Worm (Caenorhabditis elegans) whole organism, late embryonic: ENCODE results near the gene F59B10.2.

Experiments used
- K09A11.1 ChIP-seq: sonication (generic microtip); optimal IDR thresholded peaks from 2 replicates; lab custom pipeline; 2017; ENCODE audit warnings: antibody characterized with exemption, mild to moderate bottlenecking, missing genetic modification characterization, missing compliant biosample characterization; ENCODE audit not compliant: insufficient read depth
- ceh-2 ChIP-seq: sonication (generic microtip); optimal IDR thresholded peaks from 2 replicates; lab custom pipeline; 2016; ENCODE audit warnings: missing genotype, missing genetic modification characterization, missing compliant biosample characterization
- ceh-34 ChIP-seq: sonication (generic microtip); optimal IDR thresholded peaks from 2 replicates; lab custom pipeline; 2016; ENCODE audit warnings: mild to moderate bottlenecking, missing genetic modification characterization, missing compliant biosample characterization
- ceh-48 ChIP-seq: sonication (generic microtip); optimal IDR thresholded peaks from 2 replicates; lab custom pipeline; 2016; ENCODE audit warnings: missing genetic modification characterization, inconsistent platforms, missing compliant biosample characterization
- ceh-6 ChIP-seq: fragments of 200-800 bp; sonication (Bioruptor generic); optimal IDR thresholded peaks from 2 replicates; lab custom pipeline; 2018; ENCODE audit warnings: mild to moderate bottlenecking, missing genetic modification characterization, missing compliant biosample characterization
- ceh-9 ChIP-seq: sonication (generic microtip); optimal IDR thresholded peaks from 2 replicates; lab custom pipeline; 2016; ENCODE audit warnings: mild to moderate bottlenecking, missing genetic modification characterization, inconsistent platforms, missing compliant biosample characterization
- fkh-10 ChIP-seq: fragments of 150-350 bp; optimal IDR thresholded peaks from 2 replicates; lab custom pipeline; 2014; ENCODE audit warnings: missing biosample characterization, missing genetic modification reagents, missing genetic modification characterization
- gmeb-2 ChIP-seq: sonication (generic microtip); optimal IDR thresholded peaks from 2 replicates; lab custom pipeline; 2016; ENCODE audit warnings: missing genetic modification characterization, inconsistent platforms, missing compliant biosample characterization
- hlh-13 ChIP-seq: fragments of 200-800 bp; sonication (Bioruptor generic); optimal IDR thresholded peaks from 2 replicates; lab custom pipeline; 2018; ENCODE audit warnings: mild to moderate bottlenecking, missing genetic modification characterization, missing compliant biosample characterization
- hlh-15 ChIP-seq: sonication (generic microtip); optimal IDR thresholded peaks from 2 replicates; lab custom pipeline; 2016; ENCODE audit warnings: missing genetic modification characterization, missing compliant biosample characterization
- hlh-8 ChIP-seq: sonication (generic microtip); optimal IDR thresholded peaks from 2 replicates; lab custom pipeline; 2016; ENCODE audit warnings: missing genotype, missing genetic modification characterization, missing compliant biosample characterization
- lin-11 ChIP-seq: fragments of 200-800 bp; sonication (Bioruptor generic); optimal IDR thresholded peaks from 2 replicates; lab custom pipeline; 2018; ENCODE audit warnings: mild to moderate bottlenecking, missing genetic modification characterization, missing compliant biosample characterization
- nhr-232 ChIP-seq: sonication (generic microtip); optimal IDR thresholded peaks from 2 replicates; lab custom pipeline; 2016; ENCODE audit warnings: missing genetic modification characterization, missing compliant biosample characterization
- pag-3 ChIP-seq: sonication (generic microtip); optimal IDR thresholded peaks from 2 replicates; lab custom pipeline; 2016; ENCODE audit warnings: missing compliant biosample characterization, missing genetic modification characterization, borderline replicate concordance
- pax-1 ChIP-seq: fragments of 150-350 bp; optimal IDR thresholded peaks from 2 replicates; lab custom pipeline; 2014; ENCODE audit warnings: missing biosample characterization, missing genetic modification characterization
- pha-4 ChIP-seq: fragments of 150-350 bp; optimal IDR thresholded peaks from 2 replicates; lab custom pipeline; 2018; ENCODE audit warnings: missing biosample characterization, missing genetic modification reagents, missing genetic modification characterization
- pros-1 ChIP-seq: fragments of 150-350 bp; optimal IDR thresholded peaks from 2 replicates; lab custom pipeline; 2014; ENCODE audit warnings: missing biosample characterization, missing genetic modification reagents, missing genetic modification characterization
- sox-2 ChIP-seq: fragments of 200-800 bp; sonication (Bioruptor generic); IDR thresholded peaks from 2 replicates; pipeline ENCODE4 v1.3.6; 2022; ENCODE audit warnings: missing genetic modification reagents, missing genetic modification characterization, missing compliant biosample characterization
- sox-4 ChIP-seq: sonication (generic microtip); optimal IDR thresholded peaks from 2 replicates; lab custom pipeline; 2017; ENCODE audit warnings: mild to moderate bottlenecking, missing genetic modification characterization, inconsistent platforms, missing compliant biosample characterization
- tbx-2 ChIP-seq: sonication (generic microtip); optimal IDR thresholded peaks from 2 replicates; lab custom pipeline; 2016; ENCODE audit warnings: missing genetic modification characterization, missing compliant biosample characterization
- tbx-7 ChIP-seq: sonication (generic microtip); optimal IDR thresholded peaks from 2 replicates; lab custom pipeline; 2016; ENCODE audit warnings: missing genotype, missing genetic modification characterization, missing compliant biosample characterization
- ttx-3 ChIP-seq: sonication (generic microtip); optimal IDR thresholded peaks from 2 replicates; lab custom pipeline; 2016; ENCODE audit warnings: missing genetic modification reagents, missing genetic modification characterization, missing compliant biosample characterization
- unc-55 ChIP-seq: sonication (generic microtip); optimal IDR thresholded peaks from 2 replicates; lab custom pipeline; 2017; ENCODE audit warnings: missing biosample characterization, missing genetic modification reagents, missing genetic modification characterization
- ztf-16 ChIP-seq: sonication (generic microtip); optimal IDR thresholded peaks from 2 replicates; lab custom pipeline; 2017; ENCODE audit warnings: missing genetic modification characterization, missing compliant biosample characterization

The F59B10.2 gene

DNA sequence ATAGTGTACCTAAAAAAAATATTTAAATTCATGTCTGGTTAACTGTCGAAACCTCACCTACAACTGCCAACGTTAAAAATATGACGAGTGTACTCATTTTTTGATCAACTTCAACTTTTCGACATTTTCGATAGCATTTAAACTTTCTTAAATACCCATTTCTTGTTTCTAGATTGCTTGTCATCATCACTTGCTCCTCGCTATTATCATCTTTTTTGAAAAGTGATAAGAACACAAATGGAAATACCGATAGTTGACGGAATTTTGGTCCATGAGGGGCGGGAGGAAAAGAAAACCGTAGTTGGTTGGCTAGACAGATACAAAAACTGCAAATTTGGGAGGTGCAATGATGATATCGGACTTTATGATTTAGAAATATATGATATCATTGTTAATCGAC lies 39.5 kb downstream of the F59B10.2 start, which contains the start of gene clec-143:
Gene clec-143 (minus strand): TSS at position 139 of the 400 bp plus-strand sequence.
- TF ChIP-seq nhr-232 (tag; lab: Kevin White, UChicago) (no peak), ceh-2 (tag; lab: Kevin White, UChicago) (no peak), tbx-7 (tag; lab: Kevin White, UChicago) (no peak), ceh-9 (no peak), fkh-10 (GFP tag; lab: Kevin White, UChicago) (no peak)

DNA sequence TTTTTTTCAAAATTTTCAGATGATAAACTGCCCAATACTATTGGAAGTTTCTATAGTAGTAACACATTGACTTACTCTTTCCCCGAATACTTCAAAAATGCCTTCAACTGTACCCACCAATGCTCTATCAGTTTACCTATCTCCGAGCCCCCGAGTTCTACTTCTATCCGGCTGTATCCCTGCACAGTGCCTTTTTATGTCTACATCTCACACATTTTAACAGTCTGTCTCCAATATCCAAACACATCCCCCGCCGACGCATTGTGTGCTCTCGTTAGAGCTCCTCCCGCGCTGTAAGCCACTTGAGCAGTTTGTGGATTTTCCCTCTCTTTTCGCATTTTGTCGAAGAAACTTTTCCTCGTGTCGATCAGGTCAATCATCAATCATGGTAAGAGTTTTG lies 43.1 kb downstream of the F59B10.2 start, which contains the start of gene tnc-2:
Gene tnc-2 (plus strand): TSS at position 301 of the 400 bp plus-strand sequence.
- TF ChIP-seq ttx-3 = no peak
- TF ChIP-seq sox-2 (GFP tag; lab: Robert Waterston, UW) = no peak
- no peak for TF ChIP-seq ztf-16
- TF ChIP-seq pax-1 (tag; lab: Kevin White, UChicago) = no peak
- no peak for TF ChIP-seq unc-55 (GFP tag; lab: Kevin White, UChicago)
- TF ChIP-seq hlh-13 (GFP tag; lab: Kevin White, UChicago) = no peak
- no peak for TF ChIP-seq K09A11.1 (tag; lab: Kevin White, UChicago)
- TF ChIP-seq hlh-15 (tag; lab: Kevin White, UChicago) = no peak
- no peak for TF ChIP-seq pros-1 (tag; lab: Kevin White, UChicago)
- no peak for TF ChIP-seq ceh-48 (tag; lab: Kevin White, UChicago)
- no peak for TF ChIP-seq tbx-2 (tag; lab: Kevin White, UChicago)
- no peak for TF ChIP-seq ceh-6

DNA sequence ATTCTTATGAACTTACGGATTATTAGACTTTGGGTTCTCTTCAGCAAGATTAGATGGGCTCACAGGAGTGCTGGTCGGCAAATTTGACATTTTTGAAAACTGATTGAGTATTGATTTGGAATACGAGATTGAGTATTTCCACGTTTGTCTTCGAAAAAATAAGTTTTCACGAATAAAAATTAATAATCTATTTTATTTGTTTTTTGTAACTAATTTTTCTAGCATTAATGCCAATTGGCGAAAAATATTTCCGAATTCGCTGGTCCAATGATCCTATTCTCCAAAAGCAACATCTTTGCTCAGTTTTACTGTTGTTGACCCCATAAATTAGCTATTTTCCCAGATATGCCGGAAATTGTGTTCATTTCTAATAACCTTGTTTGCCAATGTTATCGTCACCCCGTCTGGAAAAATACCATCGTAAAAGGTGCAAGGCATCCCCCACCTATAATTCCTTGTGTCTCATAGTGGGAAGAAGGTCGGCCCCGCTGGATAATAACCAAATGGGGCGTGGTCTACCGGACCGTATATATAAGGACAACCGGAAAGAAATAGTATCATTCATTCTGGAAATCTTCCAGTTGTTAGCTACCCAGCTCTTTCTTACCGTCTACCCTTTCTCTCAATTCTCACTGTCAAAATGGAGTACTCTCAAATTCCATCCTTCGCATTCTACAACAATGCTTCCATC lies 45.3 kb downstream of the F59B10.2 start, which contains the start of the genes ZK673.6 and sdz-37:
Gene ZK673.6 (minus strand): TSS at position 101 of the 691 bp plus-strand sequence.
Gene sdz-37 (plus strand): TSS at position 641 of the 691 bp plus-strand sequence.
- TF ChIP-seq ceh-34 (tag; lab: Kevin White, UChicago) (no peak), hlh-8 (tag; lab: Kevin White, UChicago) (no peak), gmeb-2 (no peak), sox-4 (tag; lab: Kevin White, UChicago) (no peak), lin-11 (tag; lab: Kevin White, UChicago) (no peak), pag-3 (no peak)
- TF ChIP-seq, all 69 proteins: peak for 0

DNA sequence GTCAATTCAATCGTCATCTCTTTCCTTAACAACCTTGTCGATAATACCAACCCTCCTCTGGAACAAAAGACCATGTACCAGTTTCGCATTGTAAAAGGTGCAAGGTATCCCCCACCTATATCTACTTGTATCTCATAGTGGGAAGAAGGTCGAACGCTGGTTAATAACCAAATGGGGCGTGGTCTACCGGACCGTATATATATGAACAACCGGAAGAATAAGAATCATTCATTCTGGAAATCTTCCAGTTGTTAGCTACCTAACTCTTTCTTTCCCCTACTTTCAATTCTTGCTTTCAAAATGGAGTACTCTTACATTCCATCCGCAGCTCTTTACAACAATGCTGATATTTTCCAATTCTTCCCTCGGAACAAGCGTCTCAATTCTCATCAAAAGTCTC lies 48.4 kb downstream of the F59B10.2 start, which contains the start of gene ZK673.5:
Gene ZK673.5 (plus strand): TSS at position 301 of the 400 bp plus-strand sequence.
- TF ChIP-seq pha-4 (tag; lab: Kevin White, UChicago) (no peak), tbx-7 (tag; lab: Kevin White, UChicago) (no peak), K09A11.1 (tag; lab: Kevin White, UChicago) (no peak)
- TF ChIP-seq, all 69 proteins: peak for 0
